Worm (Caenorhabditis elegans): Measurements from ENCODE around the gene akap-1.

DNA sequence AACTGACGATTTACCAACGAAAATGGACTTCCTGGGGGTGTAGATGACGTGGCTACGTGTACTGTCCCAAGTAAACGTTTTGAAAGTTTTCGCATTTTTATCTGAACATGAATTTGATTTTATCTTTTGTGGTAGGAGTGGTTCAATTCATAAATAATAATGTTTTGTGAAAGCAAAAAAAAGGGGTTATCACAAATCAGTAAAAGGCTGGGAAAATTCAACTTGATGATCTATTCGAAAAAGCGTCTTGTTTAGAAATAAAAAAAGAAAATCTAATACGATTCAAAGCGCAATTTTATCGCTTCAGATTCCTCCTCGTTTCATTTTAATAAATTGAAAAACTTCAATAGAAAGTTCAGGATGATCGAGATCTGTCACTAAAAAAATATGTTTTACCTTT is 29.0 kb upstream of the akap-1 start, which contains the start of gene C56G2.5:
- no peak for TF ChIP-seq ztf-23 (GFP tag; IDR thresholded peaks at IDR 0.05)
- TF ChIP-seq tab-1 (GFP tag; IDR thresholded peaks at IDR 0.05), result no peak
- TF ChIP-seq cog-1 (tag; optimal IDR thresholded peaks at IDR 0.05), result no peak
- no peak for TF ChIP-seq flt-1 (GFP tag; IDR thresholded peaks at IDR 0.05)
- TF ChIP-seq ref-1 (GFP tag; conservative IDR thresholded peaks at IDR 0.05), result no peak
- TF ChIP-seq med-1 (GFP tag; optimal IDR thresholded peaks at IDR 0.05; ENCODE audit: insufficient read depth), result no peak
- TF ChIP-seq T22C8.4 (GFP tag; IDR thresholded peaks at IDR 0.05), result no peak

Measured in whole organism, midembryonic.